Worm (Caenorhabditis elegans) whole organism, L2 larva: ENCODE data around the gene Y43F4A.1.
"Not testable (repeated sequence)": the region's sequence is repeated elsewhere in the genome, so short reads cannot be mapped to it uniquely, and the experiment has no call there.

Source experiments
- C34F6.9 ChIP-seq: fragments of 150-350 bp; optimal IDR thresholded peaks from 2 replicates; lab custom pipeline; 2014; ENCODE audit warnings: missing biosample characterization, missing genetic modification characterization
- F13H6.1 ChIP-seq: sonication (generic microtip); optimal IDR thresholded peaks from 2 replicates; lab custom pipeline; 2016; ENCODE audit warnings: missing genetic modification characterization, missing compliant biosample characterization
- R02D3.7 ChIP-seq: fragments of 150-350 bp; optimal IDR thresholded peaks from 2 replicates; lab custom pipeline; 2014; ENCODE audit warnings: missing biosample characterization, missing genetic modification characterization
- Y55F3AM.14 ChIP-seq: fragments of 200-800 bp; sonication (Bioruptor generic); optimal IDR thresholded peaks from 2 replicates; lab custom pipeline; 2018; ENCODE audit warnings: mild to moderate bottlenecking, missing genetic modification characterization, missing compliant biosample characterization
- ZK546.5 ChIP-seq: sonication (generic microtip); optimal IDR thresholded peaks from 2 replicates; lab custom pipeline; 2017; ENCODE audit warnings: missing biosample characterization, missing genetic modification characterization
- alr-1 ChIP-seq: fragments of 150-350 bp; optimal IDR thresholded peaks from 2 replicates; lab custom pipeline; 2014; ENCODE audit warnings: missing biosample characterization, missing genetic modification characterization
- aly-2 ChIP-seq: fragments of 150-350 bp; optimal IDR thresholded peaks from 2 replicates; lab custom pipeline; 2014; ENCODE audit warnings: missing biosample characterization, missing genetic modification characterization
- ama-1 ChIP-seq: fragments of 150-350 bp; optimal IDR thresholded peaks from 2 replicates; lab custom pipeline; 2018; ENCODE audit warnings: inconsistent platforms
- blmp-1 ChIP-seq: sonication (generic microtip); optimal IDR thresholded peaks from 2 replicates; lab custom pipeline; 2017; ENCODE audit warnings: missing genetic modification characterization, mild to moderate bottlenecking, missing compliant biosample characterization, antibody characterized with exemption, moderate library complexity; ENCODE audit not compliant: insufficient read depth
- ceh-16 ChIP-seq: fragments of 150-350 bp; optimal IDR thresholded peaks from 2 replicates; lab custom pipeline; 2014; ENCODE audit warnings: missing biosample characterization, missing genetic modification characterization
- crh-2 ChIP-seq: sonication (generic microtip); optimal IDR thresholded peaks from 2 replicates; lab custom pipeline; 2017; ENCODE audit warnings: missing biosample characterization, missing genetic modification characterization
- dmd-4 ChIP-seq: sonication (generic microtip); optimal IDR thresholded peaks from 2 replicates; lab custom pipeline; 2017; ENCODE audit warnings: missing biosample characterization, missing genetic modification characterization
- egl-27 ChIP-seq: sonication (generic microtip); optimal IDR thresholded peaks from 3 replicates; lab custom pipeline; 2017; ENCODE audit warnings: missing biosample characterization, missing genetic modification reagents, missing genetic modification characterization
- elt-1 ChIP-seq: fragments of 150-350 bp; optimal IDR thresholded peaks from 2 replicates; lab custom pipeline; 2014; ENCODE audit warnings: missing biosample characterization, missing genetic modification characterization
- fos-1 ChIP-seq: fragments of 150-350 bp; optimal IDR thresholded peaks from 2 replicates; lab custom pipeline; 2014; ENCODE audit warnings: missing biosample characterization, missing genetic modification characterization
- gmeb-1 ChIP-seq: fragments of 150-350 bp; optimal IDR thresholded peaks from 2 replicates; lab custom pipeline; 2014; ENCODE audit warnings: missing biosample characterization, missing genetic modification characterization
- lin-11 ChIP-seq: fragments of 150-350 bp; sonication (generic microtip); optimal IDR thresholded peaks from 2 replicates; lab custom pipeline; 2014; ENCODE audit warnings: missing biosample characterization, missing genetic modification characterization, inconsistent platforms, mixed read lengths
- lin-13 ChIP-seq: fragments of 150-350 bp; optimal IDR thresholded peaks from 2 replicates; lab custom pipeline; 2014; ENCODE audit warnings: missing biosample characterization, missing genetic modification reagents, missing genetic modification characterization
- lsy-2 ChIP-seq, 2 experiments: fragments of 150-350 bp in 1 of 2; sonication (generic microtip) in 1 of 2; optimal IDR thresholded peaks; 2 replicates each; lab custom pipeline; 2014 to 2017; ENCODE audit warnings: missing biosample characterization in 2 of 2, missing genetic modification characterization in 2 of 2
- mab-5 ChIP-seq: fragments of 150-350 bp; optimal IDR thresholded peaks from 2 replicates; lab custom pipeline; 2014; ENCODE audit warnings: missing biosample characterization, missing genetic modification characterization
- mdl-1 ChIP-seq, 2 experiments: fragments of 150-350 bp in 1 of 2; sonication (generic microtip) in 1 of 2; optimal IDR thresholded peaks; 2 replicates each; lab custom pipeline; 2017; ENCODE audit warnings: missing biosample characterization in 2 of 2, missing genetic modification characterization in 2 of 2
- nhr-10 ChIP-seq: sonication (generic microtip); optimal IDR thresholded peaks from 2 replicates; lab custom pipeline; 2017; ENCODE audit warnings: missing biosample characterization, missing genetic modification characterization
- nhr-11 ChIP-seq: fragments of 150-350 bp; optimal IDR thresholded peaks from 2 replicates; lab custom pipeline; 2014; ENCODE audit warnings: missing biosample characterization, missing genetic modification characterization
- nhr-129 ChIP-seq: fragments of 150-350 bp; optimal IDR thresholded peaks from 2 replicates; lab custom pipeline; 2014; ENCODE audit warnings: missing biosample characterization, missing genetic modification characterization
- nhr-21 ChIP-seq: fragments of 150-350 bp; optimal IDR thresholded peaks from 2 replicates; lab custom pipeline; 2014; ENCODE audit warnings: missing biosample characterization, missing genetic modification characterization
- nhr-23 ChIP-seq: fragments of 150-350 bp; optimal IDR thresholded peaks from 2 replicates; lab custom pipeline; 2014; ENCODE audit warnings: missing biosample characterization, missing genetic modification reagents, missing genetic modification characterization
- nhr-25 ChIP-seq: fragments of 150-350 bp; sonication (generic microtip); optimal IDR thresholded peaks from 3 replicates; lab custom pipeline; 2014; ENCODE audit warnings: missing biosample characterization, missing genetic modification characterization
- nhr-6 ChIP-seq: fragments of 150-350 bp; optimal IDR thresholded peaks from 2 replicates; lab custom pipeline; 2014; ENCODE audit warnings: missing biosample characterization, missing genetic modification characterization
- nhr-77 ChIP-seq: fragments of 150-350 bp; optimal IDR thresholded peaks from 2 replicates; lab custom pipeline; 2014; ENCODE audit warnings: missing biosample characterization, missing genetic modification characterization
- sem-4 ChIP-seq: fragments of 150-350 bp; optimal IDR thresholded peaks from 2 replicates; lab custom pipeline; 2014; ENCODE audit warnings: missing biosample characterization, missing genetic modification reagents, missing genetic modification characterization
- skn-1 ChIP-seq: sonication (generic microtip); optimal IDR thresholded peaks from 2 replicates; lab custom pipeline; 2017; ENCODE audit warnings: missing biosample characterization, missing genetic modification characterization
- sma-3 ChIP-seq: sonication (generic microtip); optimal IDR thresholded peaks from 2 replicates; lab custom pipeline; 2016; ENCODE audit warnings: missing genetic modification reagents, missing genetic modification characterization, missing compliant biosample characterization
- unc-39 ChIP-seq: fragments of 150-350 bp; optimal IDR thresholded peaks from 2 replicates; lab custom pipeline; 2014; ENCODE audit warnings: missing biosample characterization, missing genetic modification characterization
- unc-55 ChIP-seq: fragments of 150-350 bp; sonication (generic microtip); optimal IDR thresholded peaks from 3 replicates; lab custom pipeline; 2014; ENCODE audit warnings: missing biosample characterization, missing genetic modification reagents, missing genetic modification characterization
- zag-1 ChIP-seq: fragments of 150-350 bp; optimal IDR thresholded peaks from 2 replicates; lab custom pipeline; 2014; ENCODE audit warnings: missing biosample characterization, missing genetic modification characterization
- ztf-1 ChIP-seq: fragments of 200-800 bp; sonication (Bioruptor generic); conservative IDR thresholded peaks from 2 replicates; pipeline ENCODE4 v1.3.6; 2022; ENCODE audit warnings: missing genetic modification characterization, missing compliant biosample characterization
- ztf-11 ChIP-seq: sonication (generic microtip); optimal IDR thresholded peaks from 2 replicates; lab custom pipeline; 2017; ENCODE audit warnings: missing biosample characterization, missing genetic modification characterization
- ztf-4 ChIP-seq: fragments of 150-350 bp; optimal IDR thresholded peaks from 2 replicates; lab custom pipeline; 2014; ENCODE audit warnings: missing biosample characterization, missing genetic modification characterization

The Y43F4A.1 gene

ce11 chrIII:13245281-13245680, 22.4 kb downstream of the Y43F4A.1 start, which contains the start of gene Y43F4A.4:
Gene Y43F4A.4 (plus strand): TSS chrIII:13245581.
- not testable (repeated sequence) for TF ChIP-seq ztf-11 (tag; lab: Kevin White, UChicago); sma-3; ZK546.5

ce11 chrIII:13246265-13246664, 23.4 kb downstream of the Y43F4A.1 start, which contains the start of gene anoh-1:
Gene anoh-1 (plus strand): TSS chrIII:13246565.
- no peak for TF ChIP-seq Y55F3AM.14 (GFP tag; lab: Kevin White, UChicago)
- TF ChIP-seq unc-39 (tag; lab: Kevin White, UChicago), result no peak
- TF ChIP-seq alr-1 (tag; lab: Kevin White, UChicago), result no peak
- TF ChIP-seq C34F6.9 (tag; lab: Kevin White, UChicago), result no peak
- TF ChIP-seq nhr-25 (tag; lab: Kevin White, UChicago), result no peak
- TF ChIP-seq sem-4 (tag; lab: Kevin White, UChicago), result no peak
- no peak for TF ChIP-seq R02D3.7 (tag; lab: Kevin White, UChicago)
- TF ChIP-seq ztf-11 (tag; lab: Kevin White, UChicago), result no peak
- TF ChIP-seq ama-1, result no peak

- TF ChIP-seq fos-1 (tag; lab: Kevin White, UChicago) (no peak), unc-55 (GFP tag; lab: Kevin White, UChicago) (no peak), zag-1 (no peak), nhr-11 (tag; lab: Kevin White, UChicago) (no peak), nhr-77 (tag; lab: Kevin White, UChicago) (no peak), mdl-1 (tag; optimal IDR thresholded peaks at IDR 0.05; lab: Kevin White, UChicago) (no peak), ama-1 (no peak), dmd-4 (tag; lab: Kevin White, UChicago) (no peak), alr-1 (tag; lab: Kevin White, UChicago) (no peak), aly-2 (tag; lab: Kevin White, UChicago) (no peak), C34F6.9 (tag; lab: Kevin White, UChicago) (no peak), sma-3 (no peak), nhr-6 (tag; lab: Kevin White, UChicago) (no peak), ceh-16 (no peak), nhr-129 (tag; lab: Kevin White, UChicago) (no peak), mab-5 (tag; lab: Kevin White, UChicago) (no peak), elt-1 (tag; lab: Kevin White, UChicago) (no peak)
Observed at ce11 chrIII:13254178-13254725, 31.4 kb downstream of the Y43F4A.1 start, which contains the start of gene F56A8.9. Gene F56A8.9 (plus strand): TSS chrIII:13254675.

DNA sequence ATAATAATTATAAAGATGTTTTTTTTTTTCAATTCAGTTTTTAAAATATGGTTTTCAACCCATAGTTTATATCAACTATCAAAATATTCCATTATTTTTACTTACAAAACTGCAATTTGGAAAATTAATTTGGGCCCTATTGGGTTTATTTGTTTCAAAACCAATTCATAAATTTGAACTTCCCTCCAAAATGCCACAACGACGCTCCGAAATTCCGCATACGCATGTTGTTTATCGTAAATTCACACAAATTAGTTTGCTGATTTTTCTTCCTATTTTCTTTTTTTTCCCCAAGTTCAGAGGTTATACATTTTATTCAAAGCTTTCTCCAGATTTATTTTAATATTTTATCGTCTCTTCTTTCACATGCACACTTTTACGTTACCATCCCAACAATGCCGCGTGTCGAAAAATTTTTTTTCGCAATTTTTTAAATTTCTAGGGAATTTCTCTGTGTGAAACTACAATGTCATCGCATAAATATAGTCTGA, 33.6 kb downstream of the Y43F4A.1 start, which contains the start of gene F56A8.3:
Gene F56A8.3, plus strand, starts transcription at position 441 of the 491 bp plus-strand sequence.
- peak; percentile 72 for TF ChIP-seq nhr-25 (tag; lab: Kevin White, UChicago)
- peak; percentile 42 for TF ChIP-seq ztf-4 (tag; lab: Kevin White, UChicago)
- TF ChIP-seq fos-1 (tag; lab: Kevin White, UChicago), result peak; percentile 30
- TF ChIP-seq mab-5 (tag; lab: Kevin White, UChicago), result peak; percentile 71
- TF ChIP-seq nhr-23 (tag; lab: Kevin White, UChicago), result no peak
- peak; percentile 78 for TF ChIP-seq crh-2 (tag; lab: Kevin White, UChicago)
- peak; percentile 95 for TF ChIP-seq R02D3.7 (tag; lab: Kevin White, UChicago)
- peak; percentile 90 for TF ChIP-seq unc-55 (GFP tag; lab: Kevin White, UChicago)
- peak; percentile 82 for TF ChIP-seq sem-4 (tag; lab: Kevin White, UChicago)
- TF ChIP-seq lsy-2 (tag; optimal IDR thresholded peaks at IDR 0.05; lab: Kevin White, UChicago), result peak; percentile 69 to 85
- peak; percentile 55 for TF ChIP-seq egl-27
- peak; percentile 31 for TF ChIP-seq nhr-129 (tag; lab: Kevin White, UChicago)
- TF ChIP-seq lin-13 (GFP tag; lab: Kevin White, UChicago), result peak; percentile 74
- no peak for TF ChIP-seq dmd-4 (tag; lab: Kevin White, UChicago)
- peak; percentile 48 for TF ChIP-seq blmp-1 (tag; lab: Kevin White, UChicago)
- TF ChIP-seq ztf-1 (GFP tag; lab: Robert Waterston, UW), result no peak
- TF ChIP-seq gmeb-1 (tag; lab: Kevin White, UChicago), result peak; percentile 98
- no peak for TF ChIP-seq zag-1
- peak; percentile 73 for TF ChIP-seq nhr-21 (tag; lab: Kevin White, UChicago)
- no peak for TF ChIP-seq lin-11 (tag; lab: Kevin White, UChicago)
- TF ChIP-seq F13H6.1 (tag; lab: Kevin White, UChicago), result peak; percentile 42
- peak; percentile 81 for TF ChIP-seq sma-3
- TF ChIP-seq C34F6.9 (tag; lab: Kevin White, UChicago), result peak; percentile 72
- TF ChIP-seq ama-1, result peak; percentile 71
- peak; percentile 44 for TF ChIP-seq nhr-10 (tag; lab: Kevin White, UChicago)
- no peak for TF ChIP-seq skn-1 (tag; lab: Kevin White, UChicago)
